Worm (Caenorhabditis elegans) whole organism, mixed stage, embryonic: ENCODE measurements around the gene F54D11.4.

ENCODE experiments used
- bed-3 ChIP-seq: fragments of 200-800 bp; sonication (Bioruptor generic); optimal IDR thresholded peaks from 3 replicates; lab custom pipeline; 2018; ENCODE audit warnings: mild to moderate bottlenecking, missing genetic modification characterization, moderate library complexity, missing compliant biosample characterization
- blmp-1 ChIP-seq: fragments of 150-350 bp; optimal IDR thresholded peaks from 2 replicates; lab custom pipeline; 2014; ENCODE audit warnings: missing biosample characterization, missing genetic modification characterization
- cnd-1 ChIP-seq: fragments of 200-800 bp; sonication (Bioruptor generic); optimal IDR thresholded peaks from 2 replicates; lab custom pipeline; 2018; ENCODE audit warnings: mild to moderate bottlenecking, missing genetic modification characterization, missing compliant biosample characterization
- nhr-237 ChIP-seq: fragments of 150-350 bp; optimal IDR thresholded peaks from 2 replicates; lab custom pipeline; 2014; ENCODE audit warnings: missing biosample characterization, missing genetic modification characterization
- nhr-28 ChIP-seq: fragments of 150-350 bp; optimal IDR thresholded peaks from 2 replicates; lab custom pipeline; 2014; ENCODE audit warnings: missing biosample characterization, missing genetic modification characterization
- pha-4 ChIP-seq: fragments of 150-350 bp; optimal IDR thresholded peaks from 2 replicates; lab custom pipeline; 2018; ENCODE audit warnings: missing biosample characterization, missing genetic modification reagents, missing genetic modification characterization
- sptf-1 ChIP-seq: sonication (generic microtip); optimal IDR thresholded peaks from 2 replicates; lab custom pipeline; 2017; ENCODE audit warnings: mild to moderate bottlenecking, missing genetic modification characterization, moderate library complexity, missing compliant biosample characterization

DNA sequence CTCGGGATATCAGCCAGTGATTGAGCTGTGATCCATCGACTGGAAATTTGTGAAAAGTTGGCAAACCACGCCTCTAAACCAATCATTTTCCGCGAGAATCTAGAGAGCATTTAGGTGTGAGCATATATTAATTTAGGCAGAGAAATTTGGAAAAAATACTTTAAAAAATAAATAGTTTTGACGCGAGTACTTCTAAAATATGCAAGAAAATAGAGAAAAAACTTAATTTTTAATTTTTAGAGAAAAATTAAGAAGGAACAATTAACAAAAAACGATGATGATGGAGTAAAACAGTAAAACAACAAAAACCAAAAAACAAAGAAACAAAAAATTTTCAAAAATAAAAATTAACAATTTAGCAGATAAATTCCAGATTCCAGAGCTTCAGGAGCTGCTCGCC, 9.1 kb upstream of the F54D11.4 start, which contains the start of gene txt-6:
- no peak for TF ChIP-seq nhr-237
- no peak for TF ChIP-seq bed-3 (GFP tag; lab: Kevin White, UChicago)
- TF ChIP-seq pha-4 (tag; lab: Kevin White, UChicago): no peak
- no peak for TF ChIP-seq blmp-1 (tag; lab: Kevin White, UChicago)
- TF ChIP-seq nhr-28: no peak
- TF ChIP-seq cnd-1 (tag; lab: Kevin White, UChicago): no peak
- TF ChIP-seq sptf-1 (tag; lab: Kevin White, UChicago): no peak
